Fruit fly (Drosophila melanogaster) whole organism: ENCODE measurements around the gene Ilp1.

Experiments
- Dll ChIP-seq: fragments of >200 bp; optimal IDR thresholded peaks from 2 replicates; lab custom pipeline; 2017
- pan ChIP-seq: fragments of >200 bp; optimal IDR thresholded peaks from 2 replicates; lab custom pipeline; 2017
- psq ChIP-seq: fragments of >200 bp; optimal IDR thresholded peaks from 2 replicates; lab custom pipeline; 2017

DNA sequence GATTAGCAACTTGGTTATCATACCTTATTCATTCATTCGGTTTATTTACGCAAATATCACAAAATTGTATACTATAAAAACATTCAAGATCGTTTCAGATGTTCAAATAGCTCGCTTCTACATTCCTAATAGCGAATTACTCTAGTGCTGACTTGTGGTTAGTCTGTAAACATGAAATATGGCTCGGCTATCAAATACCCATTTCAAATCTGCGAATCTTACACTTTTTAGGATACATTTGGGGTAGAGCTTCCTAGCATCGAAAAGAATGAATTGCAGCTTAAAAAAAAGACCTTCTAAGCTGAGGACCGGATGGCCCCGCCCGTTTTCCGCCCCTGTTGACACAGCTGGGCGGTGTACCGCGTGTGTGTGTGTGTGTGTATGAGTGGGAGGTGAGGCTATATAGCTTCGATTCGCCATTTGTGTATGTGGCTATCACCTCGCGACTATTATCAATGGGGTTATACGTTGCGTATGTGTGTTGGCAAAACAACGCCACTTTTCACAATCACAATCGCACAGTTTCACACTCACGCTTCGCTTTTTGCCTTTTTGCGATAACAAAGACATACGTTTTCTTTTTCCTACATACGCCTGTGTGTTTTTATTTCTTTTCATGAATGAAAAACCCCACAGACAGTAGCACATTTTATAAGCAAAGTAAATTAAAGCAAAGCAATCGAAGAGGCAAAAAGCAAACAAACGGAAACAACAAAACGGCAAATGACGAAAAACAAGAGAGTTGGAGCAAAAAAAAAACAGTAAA is 48.5 kb downstream of the Ilp1 start:
- TF ChIP-seq psq (lab: Kevin White, UChicago) (no peak), Dll (lab: Kevin White, UChicago) (no peak), pan (lab: Kevin White, UChicago) (no peak)
